Worm (Caenorhabditis elegans) whole organism, mixed stage, embryonic: ENCODE measurements around the gene srt-47.

Experiments
- nhr-28 ChIP-seq: fragments of 150-350 bp; optimal IDR thresholded peaks from 2 replicates; lab custom pipeline; 2014; ENCODE audit warnings: missing biosample characterization, missing genetic modification characterization
- nhr-76 ChIP-seq: sonication (generic microtip); optimal IDR thresholded peaks from 2 replicates; lab custom pipeline; 2017; ENCODE audit warnings: missing biosample characterization, missing genetic modification characterization

DNA sequence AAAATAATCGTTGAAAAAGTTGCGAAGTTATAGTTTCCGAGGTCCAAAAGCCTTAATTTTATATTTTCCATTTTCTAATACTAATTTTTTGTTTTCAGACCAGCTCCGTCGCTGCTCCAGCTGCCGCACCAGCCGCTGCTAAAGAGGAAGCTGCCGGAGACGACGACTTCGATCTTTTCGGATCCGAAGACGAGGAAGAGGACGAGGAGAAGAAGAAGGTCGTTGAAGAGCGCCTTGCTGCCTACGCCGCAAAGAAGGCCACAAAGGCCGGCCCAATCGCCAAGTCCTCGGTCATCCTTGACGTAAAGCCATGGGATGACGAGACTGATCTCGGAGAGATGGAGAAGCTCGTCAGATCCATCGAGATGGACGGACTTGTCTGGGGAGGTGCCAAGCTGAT, 14.3 kb downstream of the srt-47 start:
- no peak for TF ChIP-seq nhr-28
- TF ChIP-seq nhr-76 = no peak
